Fruit fly (Drosophila melanogaster) whole organism, embryonic: Measurements from ENCODE around the gene Pbp45.

ENCODE experiments used
- BtbVII ChIP-seq: fragments of 200-800 bp; sonication (Bioruptor generic); optimal IDR thresholded peaks from 3 replicates; lab custom pipeline; 2017; ENCODE audit warnings: missing biosample characterization, mild to moderate bottlenecking, missing genetic modification characterization
- CG10321 ChIP-seq: fragments of 200-800 bp; sonication (Bioruptor generic); IDR thresholded peaks from 2 replicates; pipeline ENCODE4 v1.3.6; 2022; ENCODE audit warnings: missing biosample characterization, missing genetic modification characterization
- CG10979 ChIP-seq: fragments of 200-800 bp; sonication (Bioruptor generic); optimal IDR thresholded peaks from 2 replicates; lab custom pipeline; 2018; ENCODE audit warnings: missing biosample characterization, mild to moderate bottlenecking, missing genetic modification characterization, moderate library complexity
- CG11085 ChIP-seq: fragments of 200-800 bp; sonication (Bioruptor generic); IDR thresholded peaks from 2 replicates; pipeline ENCODE4 v1.3.6; 2022; ENCODE audit warnings: missing biosample characterization, missing genetic modification characterization
- CG13894 ChIP-seq: fragments of 200-800 bp; sonication (Bioruptor generic); optimal IDR thresholded peaks from 3 replicates; lab custom pipeline; 2018; ENCODE audit warnings: missing biosample characterization, mild to moderate bottlenecking, missing genetic modification characterization, moderate library complexity
- CG15073 ChIP-seq: fragments of 200-800 bp; sonication (Bioruptor generic); optimal IDR thresholded peaks from 2 replicates; lab custom pipeline; 2016; ENCODE audit warnings: missing biosample characterization, missing genetic modification characterization
- CG1602 ChIP-seq: fragments of 200-800 bp; sonication (Bioruptor generic); optimal IDR thresholded peaks from 3 replicates; lab custom pipeline; 2016; ENCODE audit warnings: missing biosample characterization, missing genetic modification characterization
- CG18599 ChIP-seq: fragments of 200-800 bp; sonication (Bioruptor generic); optimal IDR thresholded peaks from 3 replicates; lab custom pipeline; 2017; ENCODE audit warnings: missing biosample characterization, missing genetic modification characterization, mild to moderate bottlenecking, moderate library complexity, missing genetic modification reagents
- CG2889 ChIP-seq: fragments of 200-800 bp; sonication (Bioruptor generic); IDR thresholded peaks from 3 replicates; pipeline ENCODE4 v1.3.6; 2022; ENCODE audit warnings: missing biosample characterization, missing genetic modification characterization
- CG30431 ChIP-seq: fragments of 200-800 bp; sonication (Bioruptor generic); optimal IDR thresholded peaks from 2 replicates; lab custom pipeline; 2017; ENCODE audit warnings: missing biosample characterization, missing genetic modification characterization
- CG31365 ChIP-seq: fragments of 200-800 bp; sonication (Bioruptor generic); optimal IDR thresholded peaks from 2 replicates; lab custom pipeline; 2018; ENCODE audit warnings: missing biosample characterization, mild to moderate bottlenecking, missing genetic modification characterization
- CG31441 ChIP-seq: fragments of 200-800 bp; sonication (Bioruptor generic); IDR thresholded peaks from 2 replicates; pipeline ENCODE4 v1.3.6; 2022; ENCODE audit warnings: missing biosample characterization, missing genetic modification characterization
- CG32532 ChIP-seq: fragments of 200-800 bp; sonication (Bioruptor generic); IDR thresholded peaks from 2 replicates; pipeline ENCODE4 v1.3.6; 2022; ENCODE audit warnings: missing biosample characterization, missing genetic modification characterization
- CG3726 ChIP-seq: fragments of 200-800 bp; sonication (Bioruptor generic); IDR thresholded peaks from 3 replicates; pipeline ENCODE4, ENCODE4 v1.3.6; 2022; ENCODE audit warnings: missing biosample characterization, missing genetic modification characterization
- CG5180 ChIP-seq: fragments of 200-800 bp; sonication (Bioruptor generic); optimal IDR thresholded peaks from 3 replicates; lab custom pipeline; 2017; ENCODE audit warnings: missing biosample characterization, missing genetic modification characterization, mild to moderate bottlenecking, moderate library complexity, missing genetic modification reagents
- CG6254 ChIP-seq: fragments of 200-800 bp; sonication (Bioruptor generic); optimal IDR thresholded peaks from 3 replicates; lab custom pipeline; 2017; ENCODE audit warnings: mild to moderate bottlenecking, missing biosample characterization, missing genetic modification reagents, missing genetic modification characterization
- CG8290 ChIP-seq, 3 experiments: fragments of 200-800 bp; sonication (Bioruptor generic); optimal IDR thresholded peaks; 2 replicates each; lab custom pipeline; 2016 to 2019; ENCODE audit warnings: missing biosample characterization in 3 of 3, missing genetic modification characterization in 3 of 3, mild to moderate bottlenecking in 2 of 3, moderate library complexity in 1 of 3
- CG8765 ChIP-seq: fragments of 200-800 bp; sonication (Bioruptor generic); IDR thresholded peaks from 2 replicates; pipeline ENCODE4 v1.3.6; 2022; ENCODE audit warnings: missing biosample characterization, missing genetic modification characterization
- CoRest ChIP-seq: fragments of 200-800 bp; sonication (Bioruptor generic); optimal IDR thresholded peaks from 3 replicates; lab custom pipeline; 2018; ENCODE audit warnings: missing biosample characterization, mild to moderate bottlenecking, missing genetic modification characterization, moderate library complexity
- CrebB ChIP-seq: fragments of 200-800 bp; sonication (Bioruptor generic); optimal IDR thresholded peaks from 3 replicates; lab custom pipeline; 2018; ENCODE audit warnings: missing biosample characterization, mild to moderate bottlenecking, missing genetic modification characterization
- Hr51 ChIP-seq, 2 experiments: fragments of 200-800 bp; sonication (Bioruptor generic); optimal IDR thresholded peaks; 2 replicates in 1 of 2; 3 replicates in 1 of 2; lab custom pipeline; 2016 to 2018; ENCODE audit warnings: missing biosample characterization in 2 of 2, missing genetic modification characterization in 2 of 2, mild to moderate bottlenecking in 1 of 2, moderate library complexity in 1 of 2
- Hr78 ChIP-seq, 2 experiments: fragments of 200-800 bp in 1 of 2; fragments of >200 bp in 1 of 2; sonication (Bioruptor generic) in 1 of 2; optimal IDR thresholded peaks; 2 replicates each; lab custom pipeline; 2017 to 2019; ENCODE audit warnings: missing biosample characterization in 2 of 2, missing genetic modification characterization in 2 of 2, mild to moderate bottlenecking in 1 of 2, moderate library complexity in 1 of 2
- Hsf ChIP-seq: fragments of 200-800 bp; sonication (Bioruptor generic); optimal IDR thresholded peaks from 3 replicates; lab custom pipeline; 2016; ENCODE audit warnings: missing biosample characterization, missing genetic modification characterization
- Jarid2 ChIP-seq: fragments of 200-800 bp; sonication (Bioruptor generic); optimal IDR thresholded peaks from 3 replicates; lab custom pipeline; 2017; ENCODE audit warnings: mild to moderate bottlenecking, missing biosample characterization, missing genetic modification reagents, missing genetic modification characterization
- MESR4 ChIP-seq: fragments of 200-800 bp; sonication (Bioruptor generic); optimal IDR thresholded peaks from 2 replicates; lab custom pipeline; 2018; ENCODE audit warnings: missing biosample characterization, mild to moderate bottlenecking, missing genetic modification characterization, moderate library complexity
- Nf-YC ChIP-seq: fragments of 200-800 bp; optimal IDR thresholded peaks from 3 replicates; lab custom pipeline; 2019; ENCODE audit warnings: missing biosample characterization, mild to moderate bottlenecking, missing genetic modification characterization, moderate library complexity
- Sin3A ChIP-seq: fragments of >200 bp; optimal IDR thresholded peaks from 2 replicates; lab custom pipeline; 2018
- Usf ChIP-seq: fragments of 200-800 bp; sonication (Bioruptor generic); optimal IDR thresholded peaks from 2 replicates; lab custom pipeline; 2017; ENCODE audit warnings: missing genotype, missing biosample characterization, missing genetic modification characterization
- amos ChIP-seq: fragments of 200-800 bp; sonication (Bioruptor generic); IDR thresholded peaks from 2 replicates; pipeline ENCODE4 v1.3.6; 2022; ENCODE audit warnings: missing biosample characterization, missing genetic modification characterization; ENCODE audit not compliant: partially characterized antibody
- br ChIP-seq: fragments of >200 bp; optimal IDR thresholded peaks from 2 replicates; lab custom pipeline; 2017
- bsh ChIP-seq, 2 experiments: fragments of 200-800 bp; sonication (Bioruptor generic); optimal IDR thresholded peaks; 2 replicates each; lab custom pipeline; 2017 to 2018; ENCODE audit warnings: mild to moderate bottlenecking in 2 of 2, missing biosample characterization in 2 of 2, missing genetic modification characterization in 2 of 2, moderate library complexity in 1 of 2
- chif ChIP-seq, 2 experiments: fragments of 200-800 bp; sonication (Bioruptor generic); optimal IDR thresholded peaks; 3 replicates each; lab custom pipeline; 2016; ENCODE audit warnings: missing biosample characterization in 2 of 2, missing genetic modification characterization in 2 of 2
- chm ChIP-seq: fragments of 200-800 bp; sonication (Bioruptor generic); IDR thresholded peaks from 2 replicates; pipeline ENCODE4 v1.3.6; 2022; ENCODE audit warnings: missing biosample characterization, missing genetic modification characterization
- ems ChIP-seq: fragments of 200-800 bp; sonication (Bioruptor generic); optimal IDR thresholded peaks from 3 replicates; lab custom pipeline; 2016; ENCODE audit warnings: missing biosample characterization, missing genetic modification characterization
- fru ChIP-seq: fragments of >200 bp; optimal IDR thresholded peaks from 2 replicates; lab custom pipeline; 2017
- gcm2 ChIP-seq: fragments of 200-800 bp; sonication (Bioruptor generic); optimal IDR thresholded peaks from 2 replicates; lab custom pipeline; 2016; ENCODE audit warnings: missing biosample characterization, missing genetic modification characterization
- gfzf ChIP-seq: fragments of 200-800 bp; sonication (Bioruptor generic); optimal IDR thresholded peaks from 2 replicates; lab custom pipeline; 2016; ENCODE audit warnings: missing biosample characterization, mild to moderate bottlenecking, missing genetic modification characterization, moderate library complexity
- h ChIP-seq: fragments of >200 bp; optimal IDR thresholded peaks from 2 replicates; lab custom pipeline; 2017
- ken ChIP-seq: fragments of 200-800 bp; sonication (Bioruptor generic); IDR thresholded peaks from 3 replicates; pipeline ENCODE4 v1.3.6; 2022; ENCODE audit warnings: missing biosample characterization, missing genetic modification characterization
- peb ChIP-seq: fragments of 200-800 bp; sonication (Bioruptor generic); IDR thresholded peaks from 2 replicates; pipeline ENCODE4 v1.3.6; 2022; ENCODE audit warnings: missing biosample characterization, missing genetic modification characterization
- pzg ChIP-seq: fragments of 200-800 bp; sonication (Bioruptor generic); optimal IDR thresholded peaks from 3 replicates; lab custom pipeline; 2018; ENCODE audit warnings: missing biosample characterization, mild to moderate bottlenecking, missing genetic modification characterization, moderate library complexity
- salm ChIP-seq: fragments of 200-800 bp; sonication (Bioruptor generic); optimal IDR thresholded peaks from 2 replicates; lab custom pipeline; 2018; ENCODE audit warnings: missing biosample characterization, mild to moderate bottlenecking, missing genetic modification characterization
- sens ChIP-seq: fragments of 200-800 bp; sonication (Bioruptor generic); peaks from one replicate; lab custom pipeline; 2016; ENCODE audit warnings: missing biosample characterization, missing genetic modification characterization
- sima ChIP-seq: fragments of 200-800 bp; sonication (Bioruptor generic); optimal IDR thresholded peaks from 2 replicates; lab custom pipeline; 2016; ENCODE audit warnings: missing biosample characterization, missing genetic modification characterization
- tap ChIP-seq: fragments of 200-800 bp; optimal IDR thresholded peaks from 3 replicates; lab custom pipeline; 2019; ENCODE audit warnings: missing biosample characterization, mild to moderate bottlenecking, missing genetic modification characterization, moderate library complexity
- tin ChIP-seq: fragments of 200-800 bp; sonication (Bioruptor generic); optimal IDR thresholded peaks from 3 replicates; lab custom pipeline; 2016; ENCODE audit warnings: missing biosample characterization, missing genetic modification characterization
- trem ChIP-seq: fragments of 200-800 bp; optimal IDR thresholded peaks from 3 replicates; lab custom pipeline; 2019; ENCODE audit warnings: missing biosample characterization, mild to moderate bottlenecking, missing genetic modification characterization, moderate library complexity
- trh ChIP-seq: fragments of 200-800 bp; sonication (Bioruptor generic); optimal IDR thresholded peaks from 2 replicates; lab custom pipeline; 2016; ENCODE audit warnings: missing biosample characterization, missing genetic modification characterization
- twi ChIP-seq: fragments of 200-800 bp; optimal IDR thresholded peaks from 2 replicates; lab custom pipeline; 2019; ENCODE audit warnings: missing biosample characterization, mild to moderate bottlenecking, missing genetic modification characterization, moderate library complexity
- unc-4 ChIP-seq: fragments of 200-800 bp; sonication (Bioruptor generic); IDR thresholded peaks from 2 replicates; pipeline ENCODE4 v1.3.6; 2022; ENCODE audit warnings: missing biosample characterization, missing genetic modification characterization; ENCODE audit not compliant: partially characterized antibody
- zen ChIP-seq: fragments of 200-800 bp; sonication (Bioruptor generic); optimal IDR thresholded peaks from 3 replicates; lab custom pipeline; 2018; ENCODE audit warnings: missing biosample characterization, mild to moderate bottlenecking, missing genetic modification characterization, moderate library complexity

Pbp45 gene

DNA sequence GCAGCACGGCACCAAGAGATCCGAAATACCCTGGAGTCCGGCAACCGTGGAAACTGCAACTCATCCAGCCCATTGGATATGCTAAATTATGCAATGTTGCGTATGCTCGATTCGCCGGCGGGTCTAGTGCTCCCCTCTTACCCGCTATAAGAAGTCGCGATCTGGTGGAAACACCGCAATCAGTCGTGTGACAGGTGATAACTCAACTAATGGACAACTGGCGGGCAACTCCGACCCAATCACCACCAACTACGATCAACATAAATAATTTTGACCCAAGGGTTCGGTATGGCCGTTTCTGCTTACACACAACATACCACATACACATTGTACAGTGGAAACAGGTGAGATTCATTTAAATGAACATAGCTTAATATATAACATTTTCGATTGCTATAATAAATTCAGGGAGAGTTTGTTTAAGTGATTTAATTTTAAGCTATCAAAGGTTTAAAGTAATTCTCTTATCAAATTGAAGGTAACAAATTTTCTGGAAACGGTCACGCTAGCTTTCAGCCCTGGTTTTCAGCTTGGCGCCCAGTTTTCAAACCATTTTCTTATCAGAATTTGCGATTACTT is 18.0 kb upstream of the Pbp45 start, which contains the start of gene Hmt-1 (continued):
- TF ChIP-seq Sin3A, result peak; percentile 85
- TF ChIP-seq CG31365, result no peak
- no peak for TF ChIP-seq trh (GFP tag; lab: Kevin White, UChicago)
- TF ChIP-seq CG15073 (GFP tag; lab: Kevin White, UChicago), result no peak
- TF ChIP-seq h (lab: Kevin White, UChicago), result no peak
- no peak for TF ChIP-seq tin (GFP tag; lab: Kevin White, UChicago)
- no peak for TF ChIP-seq CG31441 (GFP tag; lab: Robert Waterston, UW)
- peak; percentile 38 for TF ChIP-seq zen (tag; lab: Kevin White, UChicago)
- TF ChIP-seq CrebB (tag; lab: Kevin White, UChicago), result no peak
- no peak for TF ChIP-seq gcm2 (GFP tag; lab: Kevin White, UChicago)
- TF ChIP-seq chm (GFP tag; lab: Robert Waterston, UW), result no peak
- peak; percentile 51 for TF ChIP-seq Jarid2 (GFP tag; lab: Kevin White, UChicago)
- TF ChIP-seq CG3726 (GFP tag; lab: Robert Waterston, UW), result no peak
- TF ChIP-seq CG2889 (GFP tag; lab: Robert Waterston, UW), result no peak
- no peak for TF ChIP-seq bsh (GFP tag; optimal IDR thresholded peaks at IDR 0.05; lab: Kevin White, UChicago)
- no peak for TF ChIP-seq CG6254 (GFP tag; lab: Kevin White, UChicago)
- TF ChIP-seq CoRest (tag; lab: Kevin White, UChicago), result no peak
- no peak for TF ChIP-seq CG1602 (GFP tag; lab: Kevin White, UChicago)
- peak; percentile 91 for TF ChIP-seq gfzf (GFP tag; lab: Kevin White, UChicago)
- peak; percentile 25 for TF ChIP-seq Hsf (GFP tag; lab: Kevin White, UChicago)
- TF ChIP-seq twi, result no peak
- no peak for TF ChIP-seq Usf
- no peak for TF ChIP-seq ken (GFP tag; lab: Robert Waterston, UW)
- TF ChIP-seq unc-4 (GFP tag; lab: Robert Waterston, UW), result no peak
- TF ChIP-seq CG18599 (GFP tag; lab: Kevin White, UChicago), result no peak
- peak; percentile 86 for TF ChIP-seq pzg
- TF ChIP-seq CG10321 (GFP tag; lab: Robert Waterston, UW), result no peak
- peak in 1 of 2 experiments; percentile 6 for TF ChIP-seq chif (GFP tag; optimal IDR thresholded peaks at IDR 0.05; lab: Kevin White, UChicago)
- no peak for TF ChIP-seq tap
- no peak for TF ChIP-seq br (lab: Kevin White, UChicago)
- TF ChIP-seq CG10979 (tag; lab: Kevin White, UChicago), result peak; percentile 32
- no peak for TF ChIP-seq Hr51 (GFP tag; optimal IDR thresholded peaks at IDR 0.05; lab: Kevin White, UChicago)
- TF ChIP-seq BtbVII (GFP tag; lab: Kevin White, UChicago), result no peak
- peak; percentile 14 for TF ChIP-seq ems (GFP tag; lab: Kevin White, UChicago)
- peak in 1 of 2 experiments; percentile 69 for TF ChIP-seq Hr78 (GFP tag; optimal IDR thresholded peaks at IDR 0.05; lab: Kevin White, UChicago)
- TF ChIP-seq peb, result no peak
- TF ChIP-seq MESR4 (GFP tag; lab: Kevin White, UChicago), result peak; percentile 82
- TF ChIP-seq CG8765 (GFP tag; lab: Robert Waterston, UW), result no peak
- TF ChIP-seq salm (tag; lab: Kevin White, UChicago), result no peak
- no peak for TF ChIP-seq CG32532 (GFP tag; lab: Robert Waterston, UW)
- TF ChIP-seq fru (lab: Kevin White, UChicago), result no peak
- no peak for TF ChIP-seq amos (GFP tag; lab: Robert Waterston, UW)
- TF ChIP-seq CG8290 (GFP tag; optimal IDR thresholded peaks at IDR 0.05; lab: Kevin White, UChicago), result no peak
- TF ChIP-seq CG8290 (tag; optimal IDR thresholded peaks at IDR 0.05; lab: Kevin White, UChicago), result no peak
- TF ChIP-seq sima (GFP tag; lab: Kevin White, UChicago), result no peak
- peak; percentile 83 for TF ChIP-seq sens (GFP tag; lab: Kevin White, UChicago)
- no peak for TF ChIP-seq CG13894
- no peak for TF ChIP-seq Nf-YC
- no peak for TF ChIP-seq CG11085
- peak; percentile 83 for TF ChIP-seq trem
- TF ChIP-seq CG5180 (GFP tag; lab: Kevin White, UChicago), result no peak
- no peak for TF ChIP-seq CG30431
